Worm (Caenorhabditis elegans) whole organism, L4/young adult: Measurements from ENCODE around the gene klp-19.

Experiments
- dao-5 ChIP-seq: sonication (generic microtip); optimal IDR thresholded peaks from 2 replicates; lab custom pipeline; 2016; ENCODE audit warnings: missing genotype, missing genetic modification characterization, moderate library complexity, missing compliant biosample characterization
- him-1 ChIP-seq: sonication (generic microtip); optimal IDR thresholded peaks from 2 replicates; lab custom pipeline; 2016; ENCODE audit warnings: missing genotype, missing genetic modification reagents, missing genetic modification characterization, missing compliant biosample characterization

ce11 chrIII:13305537-13305936, 1.5 kb downstream of the klp-19 start:
- no peak for TF ChIP-seq him-1 (tag; lab: Kevin White, UChicago)
- no peak for TF ChIP-seq dao-5 (tag; lab: Kevin White, UChicago)
